Worm (Caenorhabditis elegans): Measurements from ENCODE around the gene Y32G9A.3.

DNA sequence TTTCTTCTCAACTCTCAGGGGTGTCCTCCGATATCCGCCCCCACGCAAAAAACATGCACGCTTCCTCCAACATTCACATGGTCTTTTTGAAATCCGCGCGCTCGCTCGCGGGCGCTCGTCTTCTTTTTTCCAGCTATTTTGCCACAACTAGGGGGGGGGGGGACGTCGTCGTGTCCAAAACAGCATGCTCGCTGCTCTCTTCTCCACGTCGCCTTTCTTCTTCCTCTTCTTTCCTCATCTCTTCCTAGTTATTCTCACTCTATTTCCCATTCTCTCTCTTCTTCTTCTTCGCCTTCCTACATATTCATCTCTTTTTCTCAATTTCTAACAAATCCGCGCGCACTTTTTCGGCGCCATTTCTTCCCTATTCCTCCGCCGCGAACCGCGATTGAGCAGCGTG, 32.3 kb downstream of the Y32G9A.3 start:
- TF ChIP-seq ces-1 (GFP tag; optimal IDR thresholded peaks at IDR 0.05) (no peak), lin-13 (tag; optimal IDR thresholded peaks at IDR 0.05) (no peak), snpc-4 (tag; optimal IDR thresholded peaks at IDR 0.05) (no peak)

Data from whole organism, mixed stage, embryonic.